Worm (Caenorhabditis elegans): ENCODE data around the gene dct-18.

The dct-18 gene

ce11 chrII:12939161-12939560 is 7.5 kb downstream of the dct-18 start:
- no peak for TF ChIP-seq pqm-1 (tag; optimal IDR thresholded peaks at IDR 0.05)
- TF ChIP-seq nhr-25 (tag; optimal IDR thresholded peaks at IDR 0.05): peak; percentile 24
- TF ChIP-seq nhr-23 (tag; optimal IDR thresholded peaks at IDR 0.05): peak; percentile 32
- peak in 1 of 3 experiments; percentile 25 for TF ChIP-seq elt-3 (tag; optimal IDR thresholded peaks at IDR 0.05)
- TF ChIP-seq nhr-237 (tag; optimal IDR thresholded peaks at IDR 0.05): no peak

- TF ChIP-seq daf-12 (tag; optimal IDR thresholded peaks at IDR 0.05) (no peak), lin-39 (tag; optimal IDR thresholded peaks at IDR 0.05) (no peak), ceh-28 (tag; optimal IDR thresholded peaks at IDR 0.05) (no peak), egl-27 (tag; optimal IDR thresholded peaks at IDR 0.05) (no peak), ceh-82 (tag; optimal IDR thresholded peaks at IDR 0.05) (no peak), lsy-12 (tag; optimal IDR thresholded peaks at IDR 0.05) (no peak), elt-1 (tag; optimal IDR thresholded peaks at IDR 0.05) (no peak)
Observed at ce11 chrII:12939801-12940200, 8.1 kb downstream of the dct-18 start, which contains the start of gene arrd-10. arrd-10 (plus strand) TSS chrII:12940101.

- TF ChIP-seq nhr-77 (tag; optimal IDR thresholded peaks at IDR 0.05) (no peak), skn-1 (tag; optimal IDR thresholded peaks at IDR 0.05) (no peak), elt-3 (tag; optimal IDR thresholded peaks at IDR 0.05) (peak; percentile 51 to 85 (median 83)), nhr-43 (tag; optimal IDR thresholded peaks at IDR 0.05; ENCODE audit: poor library complexity, severe bottlenecking) (peak; percentile 68), nhr-11 (tag; optimal IDR thresholded peaks at IDR 0.05) (no peak), nhr-23 (tag; optimal IDR thresholded peaks at IDR 0.05) (peak; percentile 45), nhr-237 (tag; optimal IDR thresholded peaks at IDR 0.05) (no peak)
Observed at ce11 chrII:12942496-12942895, 10.8 kb downstream of the dct-18 start.

- peak; percentile 16 for TF ChIP-seq daf-12 (tag; optimal IDR thresholded peaks at IDR 0.05)
- TF ChIP-seq nhr-28 (tag; optimal IDR thresholded peaks at IDR 0.05): peak; percentile 78
- TF ChIP-seq zag-1 (tag; optimal IDR thresholded peaks at IDR 0.05): peak; percentile 52
- peak; percentile 87 for TF ChIP-seq elt-2 (tag; optimal IDR thresholded peaks at IDR 0.05)
- peak; percentile 45 to 96 (median 85) for TF ChIP-seq elt-3 (tag; optimal IDR thresholded peaks at IDR 0.05)
- TF ChIP-seq nhr-77 (tag; optimal IDR thresholded peaks at IDR 0.05): peak; percentile 86
- TF ChIP-seq jun-1 (tag; optimal IDR thresholded peaks at IDR 0.05): peak; percentile 95
- TF ChIP-seq nhr-43 (tag; optimal IDR thresholded peaks at IDR 0.05; ENCODE audit: poor library complexity, severe bottlenecking): peak; percentile 96
- peak; percentile 94 for TF ChIP-seq tbx-2 (tag; optimal IDR thresholded peaks at IDR 0.05)
- peak; percentile 23 for TF ChIP-seq ceh-16 (tag; optimal IDR thresholded peaks at IDR 0.05)
- TF ChIP-seq lin-15B (tag; optimal IDR thresholded peaks at IDR 0.05): peak; percentile 72
- peak; percentile 94 for TF ChIP-seq aly-2 (tag; optimal IDR thresholded peaks at IDR 0.05)
- TF ChIP-seq nhr-25 (tag; optimal IDR thresholded peaks at IDR 0.05): peak; percentile 95
- TF ChIP-seq ama-1 (optimal IDR thresholded peaks at IDR 0.05): peak; percentile 100
- no peak for TF ChIP-seq mml-1 (tag; optimal IDR thresholded peaks at IDR 0.05)
- peak; percentile 86 for TF ChIP-seq ceh-28 (tag; optimal IDR thresholded peaks at IDR 0.05)
- peak; percentile 88 for TF ChIP-seq nfya-1 (tag; optimal IDR thresholded peaks at IDR 0.05; ENCODE audit: insufficient read depth)
- TF ChIP-seq elt-1 (tag; optimal IDR thresholded peaks at IDR 0.05): no peak
- peak; percentile 95 for TF ChIP-seq lin-39 (tag; optimal IDR thresholded peaks at IDR 0.05)
- TF ChIP-seq R02D3.7 (tag; optimal IDR thresholded peaks at IDR 0.05): peak; percentile 81
- peak; percentile 91 for TF ChIP-seq lsy-12 (tag; optimal IDR thresholded peaks at IDR 0.05)
- peak; percentile 100 for TF ChIP-seq snpc-4 (tag; optimal IDR thresholded peaks at IDR 0.05)
- TF ChIP-seq egl-5 (tag; optimal IDR thresholded peaks at IDR 0.05): peak; percentile 39
- TF ChIP-seq ztf-11 (tag; optimal IDR thresholded peaks at IDR 0.05): no peak
- TF ChIP-seq nhr-23 (tag; optimal IDR thresholded peaks at IDR 0.05): peak; percentile 88
- TF ChIP-seq nhr-12 (tag; optimal IDR thresholded peaks at IDR 0.05): no peak
- peak; percentile 56 for TF ChIP-seq nhr-76 (tag; optimal IDR thresholded peaks at IDR 0.05)
- peak; percentile 96 for TF ChIP-seq hmg-11 (tag; optimal IDR thresholded peaks at IDR 0.05)
- TF ChIP-seq skn-1 (tag; optimal IDR thresholded peaks at IDR 0.05): peak; percentile 75
- peak; percentile 41 for TF ChIP-seq ztf-4 (tag; optimal IDR thresholded peaks at IDR 0.05)
- no peak for TF ChIP-seq unc-39 (tag; optimal IDR thresholded peaks at IDR 0.05)
- TF ChIP-seq ZK546.5 (tag; optimal IDR thresholded peaks at IDR 0.05): no peak
- no peak for TF ChIP-seq fkh-10 (GFP tag; optimal IDR thresholded peaks at IDR 0.05)
- no peak for TF ChIP-seq eor-1 (tag; optimal IDR thresholded peaks at IDR 0.05)
- TF ChIP-seq mdl-1 (tag; optimal IDR thresholded peaks at IDR 0.05): peak; percentile 20
- TF ChIP-seq ceh-9 (tag; optimal IDR thresholded peaks at IDR 0.05): no peak
- TF ChIP-seq egl-27 (tag; optimal IDR thresholded peaks at IDR 0.05): no peak
- TF ChIP-seq ceh-82 (tag; optimal IDR thresholded peaks at IDR 0.05): peak; percentile 89
- peak; percentile 21 for TF ChIP-seq nhr-11 (tag; optimal IDR thresholded peaks at IDR 0.05)
- peak; percentile 17 for TF ChIP-seq fos-1 (tag; optimal IDR thresholded peaks at IDR 0.05)
- TF ChIP-seq nhr-237 (tag; optimal IDR thresholded peaks at IDR 0.05): no peak
- TF ChIP-seq unc-62 (GFP tag; optimal IDR thresholded peaks at IDR 0.05): peak; percentile 50
- TF ChIP-seq pha-4 (tag; optimal IDR thresholded peaks at IDR 0.05): peak; percentile 87
- TF ChIP-seq pqm-1 (tag; optimal IDR thresholded peaks at IDR 0.05): peak; percentile 88
Observed at ce11 chrII:12944587-12945126, 13.0 kb downstream of the dct-18 start.
